Fruit fly (Drosophila melanogaster) whole organism, embryonic: ENCODE results near the gene Pcmt.

Experiments
- Abd-B ChIP-seq: fragments of 200-800 bp; sonication (Bioruptor generic); optimal IDR thresholded peaks from 2 replicates; lab custom pipeline; 2018; ENCODE audit warnings: missing biosample characterization, mild to moderate bottlenecking, missing genetic modification characterization, moderate library complexity
- Ada2b ChIP-seq: fragments of 200-800 bp; sonication (Bioruptor generic); IDR thresholded peaks from 2 replicates; pipeline ENCODE4 v1.3.6; 2022; ENCODE audit warnings: missing biosample characterization, missing genetic modification characterization
- Antp ChIP-seq: fragments of 200-800 bp; sonication (Bioruptor generic); optimal IDR thresholded peaks from 3 replicates; lab custom pipeline; 2016; ENCODE audit warnings: missing biosample characterization, missing genetic modification characterization
- Asciz ChIP-seq: fragments of 200-800 bp; sonication (Bioruptor generic); optimal IDR thresholded peaks from 2 replicates; lab custom pipeline; 2017; ENCODE audit warnings: missing biosample characterization, mild to moderate bottlenecking, missing genetic modification characterization, missing genetic modification reagents
- CG10209 ChIP-seq: fragments of 200-800 bp; sonication (Bioruptor generic); optimal IDR thresholded peaks from 3 replicates; lab custom pipeline; 2017; ENCODE audit warnings: missing biosample characterization, mild to moderate bottlenecking, missing genetic modification characterization, missing genetic modification reagents
- CG10565 ChIP-seq: fragments of 200-800 bp; sonication (Bioruptor generic); optimal IDR thresholded peaks from 3 replicates; lab custom pipeline; 2016; ENCODE audit warnings: missing biosample characterization, mild to moderate bottlenecking, missing genetic modification characterization
- CG12155 ChIP-seq: fragments of 200-800 bp; sonication (Bioruptor generic); optimal IDR thresholded peaks from 3 replicates; lab custom pipeline; 2016; ENCODE audit warnings: missing biosample characterization, missing genetic modification characterization
- CG13287 ChIP-seq: fragments of 200-800 bp; sonication (Bioruptor generic); IDR thresholded peaks from 2 replicates; pipeline ENCODE4 v1.3.6; 2022; ENCODE audit warnings: missing biosample characterization, missing genetic modification characterization; ENCODE audit not compliant: partially characterized antibody
- CG13894 ChIP-seq: fragments of 200-800 bp; sonication (Bioruptor generic); optimal IDR thresholded peaks from 3 replicates; lab custom pipeline; 2018; ENCODE audit warnings: missing biosample characterization, mild to moderate bottlenecking, missing genetic modification characterization, moderate library complexity
- CG14860 ChIP-seq: fragments of 200-800 bp; sonication (Bioruptor generic); IDR thresholded peaks from 3 replicates; pipeline ENCODE4 v1.3.6; 2022; ENCODE audit warnings: missing biosample characterization, missing genetic modification characterization; ENCODE audit not compliant: partially characterized antibody
- CG1529 ChIP-seq: fragments of 200-800 bp; sonication (Bioruptor generic); optimal IDR thresholded peaks from 3 replicates; lab custom pipeline; 2018; ENCODE audit warnings: missing biosample characterization, missing genetic modification characterization
- CG18011 ChIP-seq: fragments of 200-800 bp; sonication (Bioruptor generic); optimal IDR thresholded peaks from 2 replicates; lab custom pipeline; 2017; ENCODE audit warnings: missing biosample characterization, missing genetic modification characterization, mild to moderate bottlenecking, moderate library complexity, missing genotype
- CG2116 ChIP-seq: fragments of 200-800 bp; sonication (Bioruptor generic); optimal IDR thresholded peaks from 3 replicates; lab custom pipeline; 2018; ENCODE audit warnings: missing biosample characterization, mild to moderate bottlenecking, missing genetic modification characterization
- CG2875 ChIP-seq: fragments of 200-800 bp; sonication (Bioruptor generic); optimal IDR thresholded peaks from 2 replicates; lab custom pipeline; 2017; ENCODE audit warnings: missing biosample characterization, mild to moderate bottlenecking, missing genetic modification characterization, missing genetic modification reagents
- CG31224 ChIP-seq: fragments of 200-800 bp; sonication (Bioruptor generic); IDR thresholded peaks from 2 replicates; pipeline ENCODE4 v1.3.6; 2022; ENCODE audit warnings: missing biosample characterization, missing genetic modification characterization
- CG31365 ChIP-seq: fragments of 200-800 bp; sonication (Bioruptor generic); optimal IDR thresholded peaks from 2 replicates; lab custom pipeline; 2018; ENCODE audit warnings: missing biosample characterization, mild to moderate bottlenecking, missing genetic modification characterization
- CG33213 ChIP-seq: fragments of 200-800 bp; sonication (Bioruptor generic); optimal IDR thresholded peaks from 3 replicates; lab custom pipeline; 2016; ENCODE audit warnings: missing biosample characterization, missing genetic modification characterization
- CG33557 ChIP-seq: fragments of 200-800 bp; sonication (Bioruptor generic); optimal IDR thresholded peaks from 2 replicates; lab custom pipeline; 2019; ENCODE audit warnings: missing biosample characterization, mild to moderate bottlenecking, missing genetic modification characterization, moderate library complexity
- CG34422 ChIP-seq: fragments of 200-800 bp; sonication (Bioruptor generic); IDR thresholded peaks from 3 replicates; pipeline ENCODE4 v1.3.6; 2022; ENCODE audit warnings: missing biosample characterization, missing genetic modification characterization
- CG42726 ChIP-seq: fragments of 200-800 bp; sonication (Bioruptor generic); IDR thresholded peaks from 2 replicates; pipeline ENCODE4 v1.3.6; 2022; ENCODE audit warnings: missing biosample characterization, missing genetic modification characterization; ENCODE audit not compliant: partially characterized antibody
- CG4282 ChIP-seq: fragments of 200-800 bp; sonication (Bioruptor generic); optimal IDR thresholded peaks from 2 replicates; lab custom pipeline; 2016; ENCODE audit warnings: missing biosample characterization, missing genetic modification characterization
- CG4404 ChIP-seq: fragments of 200-800 bp; sonication (Bioruptor generic); IDR thresholded peaks from 2 replicates; pipeline ENCODE4 v1.3.6; 2022; ENCODE audit warnings: missing biosample characterization, missing genetic modification characterization
- CG6813 ChIP-seq: fragments of 200-800 bp; sonication (Bioruptor generic); optimal IDR thresholded peaks from 2 replicates; lab custom pipeline; 2017; ENCODE audit warnings: missing biosample characterization, missing genetic modification characterization, mild to moderate bottlenecking, moderate library complexity, missing genetic modification reagents
- Dfd ChIP-seq, 2 experiments: fragments of >200 bp; optimal IDR thresholded peaks; 2 replicates each; lab custom pipeline; 2017; ENCODE audit warnings: missing biosample characterization in 2 of 2, missing genetic modification characterization in 2 of 2
- Eip74EF ChIP-seq, 2 experiments: fragments of 200-800 bp in 1 of 2; fragments of >200 bp in 1 of 2; sonication (Bioruptor generic) in 1 of 2; optimal IDR thresholded peaks; 2 replicates each; lab custom pipeline; 2017 to 2019; ENCODE audit warnings: missing biosample characterization in 2 of 2, missing genetic modification characterization in 2 of 2, mild to moderate bottlenecking in 1 of 2, moderate library complexity in 1 of 2
- HLH3B ChIP-seq: fragments of 200-800 bp; sonication (Bioruptor generic); IDR thresholded peaks from 2 replicates; pipeline ENCODE4 v1.3.6; 2022; ENCODE audit warnings: missing biosample characterization, missing genetic modification characterization
- HLH54F ChIP-seq: fragments of 200-800 bp; sonication (Bioruptor generic); optimal IDR thresholded peaks from 3 replicates; lab custom pipeline; 2016; ENCODE audit warnings: missing biosample characterization, missing genetic modification characterization
- Hr3 ChIP-seq: fragments of 200-800 bp; sonication (Bioruptor generic); optimal IDR thresholded peaks from 3 replicates; lab custom pipeline; 2016; ENCODE audit warnings: missing biosample characterization, missing genetic modification characterization
- Jarid2 ChIP-seq: fragments of 200-800 bp; sonication (Bioruptor generic); optimal IDR thresholded peaks from 3 replicates; lab custom pipeline; 2017; ENCODE audit warnings: mild to moderate bottlenecking, missing biosample characterization, missing genetic modification reagents, missing genetic modification characterization
- NFAT ChIP-seq: fragments of 200-800 bp; sonication (Bioruptor generic); IDR thresholded peaks from 2 replicates; pipeline ENCODE4 v1.3.6; 2022; ENCODE audit warnings: missing biosample characterization, missing genetic modification characterization
- NfI ChIP-seq: fragments of 200-800 bp; sonication (Bioruptor generic); optimal IDR thresholded peaks from 3 replicates; lab custom pipeline; 2018; ENCODE audit warnings: missing biosample characterization, mild to moderate bottlenecking, missing genetic modification characterization, moderate library complexity
- Oli ChIP-seq: fragments of 200-800 bp; sonication (Bioruptor generic); optimal IDR thresholded peaks from 2 replicates; lab custom pipeline; 2018; ENCODE audit warnings: missing biosample characterization, mild to moderate bottlenecking, missing genetic modification characterization, moderate library complexity
- Optix ChIP-seq: fragments of 200-800 bp; sonication (Bioruptor generic); IDR thresholded peaks from 3 replicates; pipeline ENCODE4 v1.3.6; 2022; ENCODE audit warnings: missing biosample characterization, missing genetic modification characterization
- PHDP ChIP-seq: fragments of 200-800 bp; sonication (Bioruptor generic); optimal IDR thresholded peaks from 3 replicates; lab custom pipeline; 2018; ENCODE audit warnings: missing biosample characterization, mild to moderate bottlenecking, missing genetic modification characterization, moderate library complexity
- Sry-δ ChIP-seq: fragments of 200-800 bp; sonication (Bioruptor generic); optimal IDR thresholded peaks from 2 replicates; lab custom pipeline; 2016; ENCODE audit warnings: missing biosample characterization, missing genetic modification characterization
- aop ChIP-seq: fragments of 200-800 bp; sonication (Bioruptor generic); IDR thresholded peaks from 2 replicates; pipeline ENCODE4 v1.3.6; 2022; ENCODE audit warnings: missing biosample characterization, missing genetic modification characterization
- bab2 ChIP-seq: fragments of 200-800 bp; sonication (Bioruptor generic); optimal IDR thresholded peaks from 2 replicates; lab custom pipeline; 2016; ENCODE audit warnings: missing biosample characterization, missing genetic modification characterization
- bigmax ChIP-seq: fragments of 200-800 bp; sonication (Bioruptor generic); optimal IDR thresholded peaks from 2 replicates; lab custom pipeline; 2018; ENCODE audit warnings: missing biosample characterization, mild to moderate bottlenecking, missing genetic modification characterization
- da ChIP-seq: fragments of 200-800 bp; sonication (Bioruptor generic); optimal IDR thresholded peaks from 2 replicates; lab custom pipeline; 2016; ENCODE audit warnings: missing biosample characterization, missing genetic modification characterization
- fru ChIP-seq: fragments of >200 bp; optimal IDR thresholded peaks from 2 replicates; lab custom pipeline; 2017
- gsb-n ChIP-seq: fragments of 200-800 bp; sonication (Bioruptor generic); optimal IDR thresholded peaks from 3 replicates; lab custom pipeline; 2018; ENCODE audit warnings: missing biosample characterization, mild to moderate bottlenecking, missing genetic modification characterization
- gt ChIP-seq: fragments of 200-800 bp; sonication (Bioruptor generic); IDR thresholded peaks from 2 replicates; pipeline ENCODE4 v1.3.6; 2022; ENCODE audit warnings: missing biosample characterization, missing genetic modification characterization
- hkb ChIP-seq, 2 experiments: fragments of 200-800 bp in 1 of 2; fragments of >200 bp in 1 of 2; sonication (Bioruptor generic) in 1 of 2; IDR thresholded peaks in 1 of 2; optimal IDR thresholded peaks in 1 of 2; 2 replicates each; pipeline versions ENCODE4 v1.3.6 to Lab custom; 2017 to 2022; ENCODE audit warnings: missing biosample characterization in 1 of 2, missing genetic modification characterization in 1 of 2
- hth ChIP-seq: fragments of >200 bp; optimal IDR thresholded peaks from 2 replicates; lab custom pipeline; 2017; ENCODE audit warnings: inconsistent platforms
- kay ChIP-seq: fragments of 200-800 bp; sonication (Bioruptor generic); optimal IDR thresholded peaks from 2 replicates; lab custom pipeline; 2016; ENCODE audit warnings: missing biosample characterization, missing genetic modification characterization
- prd ChIP-seq, 3 experiments: fragments of >200 bp in 2 of 3; fragments of 200-800 bp in 1 of 3; sonication (Bioruptor generic) in 1 of 3; optimal IDR thresholded peaks in 2 of 3; IDR thresholded peaks in 1 of 3; 2 replicates in 2 of 3; 3 replicates in 1 of 3; pipeline versions ENCODE4 v1.3.6 to Lab custom; 2017 to 2022; ENCODE audit warnings: missing biosample characterization in 1 of 3, missing genetic modification characterization in 1 of 3
- rib ChIP-seq: fragments of 200-800 bp; sonication (Bioruptor generic); IDR thresholded peaks from 2 replicates; pipeline ENCODE4 v1.3.6; 2022; ENCODE audit warnings: missing biosample characterization, missing genetic modification characterization
- tll ChIP-seq, 2 experiments: fragments of 200-800 bp in 1 of 2; fragments of >200 bp in 1 of 2; sonication (Bioruptor generic) in 1 of 2; optimal IDR thresholded peaks; 2 replicates each; lab custom pipeline; 2017 to 2019; ENCODE audit warnings: missing biosample characterization in 2 of 2, missing genetic modification characterization in 2 of 2, mild to moderate bottlenecking in 1 of 2, moderate library complexity in 1 of 2
- trem ChIP-seq: fragments of 200-800 bp; optimal IDR thresholded peaks from 3 replicates; lab custom pipeline; 2019; ENCODE audit warnings: missing biosample characterization, mild to moderate bottlenecking, missing genetic modification characterization, moderate library complexity
- wek ChIP-seq: fragments of 200-800 bp; sonication (Bioruptor generic); optimal IDR thresholded peaks from 3 replicates; lab custom pipeline; 2018; ENCODE audit warnings: missing biosample characterization, mild to moderate bottlenecking, missing genetic modification characterization, moderate library complexity

Pcmt gene

dm6 chr3R:5601044-5601523, 47.0 kb upstream of the Pcmt start, which contains the start of the genes kra and SecS (continued):
- TF ChIP-seq Sry-δ: peak; percentile 62
- no peak for TF ChIP-seq Jarid2 (GFP tag; lab: Kevin White, UChicago)
- no peak for TF ChIP-seq wek
- no peak for TF ChIP-seq CG10565 (GFP tag; lab: Kevin White, UChicago)
- TF ChIP-seq Hr3 (GFP tag; lab: Kevin White, UChicago): peak; percentile 66
- no peak for TF ChIP-seq Abd-B (GFP tag; lab: Kevin White, UChicago)
- TF ChIP-seq aop (GFP tag; lab: Robert Waterston, UW): no peak
- TF ChIP-seq HLH54F (GFP tag; lab: Kevin White, UChicago): peak; percentile 53
- TF ChIP-seq gsb-n (tag; lab: Kevin White, UChicago): no peak
- peak; percentile 72 for TF ChIP-seq CG12155 (GFP tag; lab: Kevin White, UChicago)
- peak; percentile 65 for TF ChIP-seq CG33213 (GFP tag; lab: Kevin White, UChicago)
- TF ChIP-seq rib (GFP tag; lab: Robert Waterston, UW): no peak
- peak; percentile 85 for TF ChIP-seq trem
- no peak for TF ChIP-seq CG6813 (GFP tag; lab: Kevin White, UChicago)
- TF ChIP-seq CG4282 (GFP tag; lab: Kevin White, UChicago): no peak
- TF ChIP-seq Antp (GFP tag; lab: Kevin White, UChicago): peak; percentile 35
- no peak for TF ChIP-seq gt
- TF ChIP-seq Optix: no peak
- peak; percentile 78 for TF ChIP-seq CG2116 (GFP tag; lab: Kevin White, UChicago)
- no peak for TF ChIP-seq Eip74EF (GFP tag; optimal IDR thresholded peaks at IDR 0.05; lab: Kevin White, UChicago)
- TF ChIP-seq fru (lab: Kevin White, UChicago): no peak
- TF ChIP-seq CG13287: no peak
- peak; percentile 14 for TF ChIP-seq CG13894 (tag; lab: Kevin White, UChicago)
- no peak for TF ChIP-seq hth
- peak; percentile 42 for TF ChIP-seq CG33557 (GFP tag; lab: Kevin White, UChicago)
- no peak for TF ChIP-seq CG14860 (GFP tag; lab: Robert Waterston, UW)
- TF ChIP-seq CG42726 (GFP tag; lab: Robert Waterston, UW): no peak
- TF ChIP-seq CG18011 (GFP tag; lab: Kevin White, UChicago): peak; percentile 56
- TF ChIP-seq Asciz: no peak
- peak; percentile 31 for TF ChIP-seq CG1529 (GFP tag; lab: Kevin White, UChicago)
- no peak for TF ChIP-seq CG4404 (GFP tag; lab: Robert Waterston, UW)
- TF ChIP-seq kay: no peak
- TF ChIP-seq HLH3B: no peak
- no peak for TF ChIP-seq Ada2b (GFP tag; lab: Robert Waterston, UW)
- TF ChIP-seq CG2875 (GFP tag; lab: Kevin White, UChicago): peak; percentile 35
- no peak for TF ChIP-seq CG31365 (tag; lab: Kevin White, UChicago)
- TF ChIP-seq da (GFP tag; lab: Kevin White, UChicago): no peak
- TF ChIP-seq bab2 (GFP tag; lab: Kevin White, UChicago): peak; percentile 54
- TF ChIP-seq CG34422 (GFP tag; lab: Robert Waterston, UW): no peak
- TF ChIP-seq tll (GFP tag; optimal IDR thresholded peaks at IDR 0.05; lab: Kevin White, UChicago): peak; percentile 43 to 92
- peak; percentile 54 for TF ChIP-seq CG10209 (GFP tag; lab: Kevin White, UChicago)
- peak; percentile 53 for TF ChIP-seq bigmax (GFP tag; lab: Kevin White, UChicago)
- TF ChIP-seq PHDP (tag; lab: Kevin White, UChicago): peak; percentile 59
- peak; percentile 55 for TF ChIP-seq NfI
- peak; percentile 84 for TF ChIP-seq hkb (optimal IDR thresholded peaks at IDR 0.05; lab: Kevin White, UChicago)
- TF ChIP-seq hkb (GFP tag; IDR thresholded peaks at IDR 0.05; lab: Robert Waterston, UW): no peak
- TF ChIP-seq Oli (tag; lab: Kevin White, UChicago): no peak
- TF ChIP-seq Dfd (GFP tag; optimal IDR thresholded peaks at IDR 0.05; lab: Kevin White, UChicago): no peak
- no peak for TF ChIP-seq prd (optimal IDR thresholded peaks at IDR 0.05; lab: Kevin White, UChicago)
- no peak for TF ChIP-seq prd (GFP tag; IDR thresholded peaks at IDR 0.05; lab: Robert Waterston, UW)
- TF ChIP-seq NFAT: no peak
- no peak for TF ChIP-seq CG31224 (GFP tag; lab: Robert Waterston, UW)
